Fruit fly (Drosophila melanogaster) whole organism, embryonic: ENCODE data around the gene Jhbp3.
A peak's percentile ranks its signal among the peaks of the same experiment; 100 is the strongest.

Experiments used
- Aef1 ChIP-seq: fragments of 200-800 bp; sonication (Bioruptor generic); IDR thresholded peaks from 3 replicates; pipeline ENCODE4 v1.3.6; 2022; ENCODE audit warnings: missing biosample characterization, missing genetic modification characterization
- Atf-2 ChIP-seq: fragments of 200-800 bp; sonication (Bioruptor generic); optimal IDR thresholded peaks from 2 replicates; lab custom pipeline; 2016; ENCODE audit warnings: missing biosample characterization, missing genetic modification characterization
- BEAF-32 ChIP-seq: fragments of 200-800 bp; sonication (Bioruptor generic); optimal IDR thresholded peaks from 3 replicates; lab custom pipeline; 2017; ENCODE audit warnings: missing biosample characterization, missing genetic modification characterization, mild to moderate bottlenecking, moderate library complexity, missing genetic modification reagents
- Bdp1 ChIP-seq: fragments of 200-800 bp; sonication (Bioruptor generic); optimal IDR thresholded peaks from 3 replicates; lab custom pipeline; 2016; ENCODE audit warnings: missing biosample characterization, missing genetic modification characterization
- BtbVII ChIP-seq: fragments of 200-800 bp; sonication (Bioruptor generic); optimal IDR thresholded peaks from 3 replicates; lab custom pipeline; 2017; ENCODE audit warnings: missing biosample characterization, mild to moderate bottlenecking, missing genetic modification characterization
- CG10147 ChIP-seq: fragments of 200-800 bp; sonication (Bioruptor generic); optimal IDR thresholded peaks from 2 replicates; lab custom pipeline; 2019; ENCODE audit warnings: missing biosample characterization, mild to moderate bottlenecking, missing genetic modification characterization, moderate library complexity
- CG10543 ChIP-seq: fragments of 200-800 bp; sonication (Bioruptor generic); optimal IDR thresholded peaks from 3 replicates; lab custom pipeline; 2017; ENCODE audit warnings: missing biosample characterization, mild to moderate bottlenecking, missing genetic modification characterization, moderate library complexity
- CG11085 ChIP-seq: fragments of 200-800 bp; sonication (Bioruptor generic); IDR thresholded peaks from 2 replicates; pipeline ENCODE4 v1.3.6; 2022; ENCODE audit warnings: missing biosample characterization, missing genetic modification characterization
- CG13287 ChIP-seq: fragments of 200-800 bp; sonication (Bioruptor generic); IDR thresholded peaks from 2 replicates; pipeline ENCODE4 v1.3.6; 2022; ENCODE audit warnings: missing biosample characterization, missing genetic modification characterization; ENCODE audit not compliant: partially characterized antibody
- CG16813 ChIP-seq: fragments of 200-800 bp; sonication (Bioruptor generic); IDR thresholded peaks from 3 replicates; pipeline ENCODE4 v1.3.6; 2022; ENCODE audit warnings: missing biosample characterization, missing genetic modification characterization; ENCODE audit not compliant: partially characterized antibody
- CG2889 ChIP-seq: fragments of 200-800 bp; sonication (Bioruptor generic); IDR thresholded peaks from 3 replicates; pipeline ENCODE4 v1.3.6; 2022; ENCODE audit warnings: missing biosample characterization, missing genetic modification characterization
- CG3281 ChIP-seq: fragments of 200-800 bp; sonication (Bioruptor generic); optimal IDR thresholded peaks from 3 replicates; lab custom pipeline; 2017; ENCODE audit warnings: missing biosample characterization, mild to moderate bottlenecking, missing genetic modification characterization
- CG3995 ChIP-seq: fragments of 200-800 bp; sonication (Bioruptor generic); optimal IDR thresholded peaks from 3 replicates; lab custom pipeline; 2016; ENCODE audit warnings: missing biosample characterization, missing genetic modification characterization
- CG6175 ChIP-seq: fragments of 200-800 bp; sonication (Bioruptor generic); IDR thresholded peaks from 3 replicates; pipeline ENCODE4 v1.3.6; 2022; ENCODE audit warnings: missing biosample characterization, missing genetic modification characterization
- CG6765 ChIP-seq: fragments of 200-800 bp; sonication (Bioruptor generic); optimal IDR thresholded peaks from 3 replicates; lab custom pipeline; 2017; ENCODE audit warnings: missing biosample characterization, mild to moderate bottlenecking, missing genetic modification characterization
- CG7372 ChIP-seq: fragments of 200-800 bp; sonication (Bioruptor generic); IDR thresholded peaks from 2 replicates; pipeline ENCODE4 v1.3.6; 2022; ENCODE audit warnings: missing biosample characterization, missing genetic modification characterization
- CG7786 ChIP-seq: fragments of 200-800 bp; sonication (Bioruptor generic); optimal IDR thresholded peaks from 2 replicates; lab custom pipeline; 2016; ENCODE audit warnings: missing biosample characterization, missing genetic modification characterization
- CG7963 ChIP-seq: fragments of 200-800 bp; sonication (Bioruptor generic); IDR thresholded peaks from 3 replicates; pipeline ENCODE4 v1.3.6; 2022; ENCODE audit warnings: missing biosample characterization, missing genetic modification characterization; ENCODE audit not compliant: partially characterized antibody
- Chrac-16 ChIP-seq: fragments of 200-800 bp; sonication (Bioruptor generic); optimal IDR thresholded peaks from 3 replicates; lab custom pipeline; 2016; ENCODE audit warnings: missing biosample characterization, missing genetic modification characterization
- CkIIα-i1 ChIP-seq: fragments of 200-800 bp; sonication (Bioruptor generic); IDR thresholded peaks from 2 replicates; pipeline ENCODE4 v1.3.6; 2022; ENCODE audit warnings: missing biosample characterization, missing genetic modification characterization
- CoRest ChIP-seq: fragments of 200-800 bp; sonication (Bioruptor generic); optimal IDR thresholded peaks from 3 replicates; lab custom pipeline; 2018; ENCODE audit warnings: missing biosample characterization, mild to moderate bottlenecking, missing genetic modification characterization, moderate library complexity
- Deaf1 ChIP-seq: fragments of 200-800 bp; optimal IDR thresholded peaks from 3 replicates; lab custom pipeline; 2019; ENCODE audit warnings: missing biosample characterization, mild to moderate bottlenecking, missing genetic modification characterization, moderate library complexity
- Dip3 ChIP-seq: fragments of 200-800 bp; sonication (Bioruptor generic); optimal IDR thresholded peaks from 3 replicates; lab custom pipeline; 2016; ENCODE audit warnings: missing biosample characterization, missing genetic modification characterization
- Hmx ChIP-seq: fragments of 200-800 bp; sonication (Bioruptor generic); optimal IDR thresholded peaks from 2 replicates; lab custom pipeline; 2016; ENCODE audit warnings: missing biosample characterization, missing genetic modification characterization
- Optix ChIP-seq: fragments of 200-800 bp; sonication (Bioruptor generic); IDR thresholded peaks from 3 replicates; pipeline ENCODE4 v1.3.6; 2022; ENCODE audit warnings: missing biosample characterization, missing genetic modification characterization
- Pdp1 ChIP-seq, 2 experiments: fragments of 200-800 bp; sonication (Bioruptor generic); optimal IDR thresholded peaks; 3 replicates each; lab custom pipeline; 2016; ENCODE audit warnings: missing biosample characterization in 2 of 2, missing genetic modification characterization in 2 of 2, mild to moderate bottlenecking in 1 of 2, moderate library complexity in 1 of 2
- Sry-δ ChIP-seq: fragments of 200-800 bp; sonication (Bioruptor generic); optimal IDR thresholded peaks from 2 replicates; lab custom pipeline; 2016; ENCODE audit warnings: missing biosample characterization, missing genetic modification characterization
- Vsx1 ChIP-seq: fragments of 200-800 bp; sonication (Bioruptor generic); optimal IDR thresholded peaks from 2 replicates; lab custom pipeline; 2017; ENCODE audit warnings: missing biosample characterization, mild to moderate bottlenecking, missing genetic modification characterization, missing genetic modification reagents
- al ChIP-seq: fragments of 200-800 bp; sonication (Bioruptor generic); IDR thresholded peaks from 2 replicates; pipeline ENCODE4 v1.3.6; 2022; ENCODE audit warnings: missing biosample characterization, missing genetic modification characterization
- bbx ChIP-seq: fragments of 200-800 bp; sonication (Bioruptor generic); IDR thresholded peaks from 2 replicates; pipeline ENCODE4 v1.3.6; 2022; ENCODE audit warnings: missing biosample characterization, missing genetic modification characterization; ENCODE audit not compliant: partially characterized antibody
- bigmax ChIP-seq: fragments of 200-800 bp; sonication (Bioruptor generic); optimal IDR thresholded peaks from 2 replicates; lab custom pipeline; 2018; ENCODE audit warnings: missing biosample characterization, mild to moderate bottlenecking, missing genetic modification characterization
- chn ChIP-seq: fragments of 200-800 bp; sonication (Bioruptor generic); optimal IDR thresholded peaks from 2 replicates; lab custom pipeline; 2016; ENCODE audit warnings: missing biosample characterization, missing genetic modification characterization
- gem ChIP-seq: fragments of 200-800 bp; sonication (Bioruptor generic); optimal IDR thresholded peaks from 2 replicates; lab custom pipeline; 2019; ENCODE audit warnings: missing biosample characterization, mild to moderate bottlenecking, missing genetic modification characterization, moderate library complexity
- hkb ChIP-seq, 2 experiments: fragments of 200-800 bp in 1 of 2; fragments of >200 bp in 1 of 2; sonication (Bioruptor generic) in 1 of 2; IDR thresholded peaks in 1 of 2; optimal IDR thresholded peaks in 1 of 2; 2 replicates each; pipeline versions ENCODE4 v1.3.6 to Lab custom; 2017 to 2022; ENCODE audit warnings: missing biosample characterization in 1 of 2, missing genetic modification characterization in 1 of 2
- kni ChIP-seq: fragments of 200-800 bp; sonication (Bioruptor generic); optimal IDR thresholded peaks from 3 replicates; lab custom pipeline; 2017; ENCODE audit warnings: mild to moderate bottlenecking, missing biosample characterization, missing genetic modification reagents, missing genetic modification characterization
- knrl ChIP-seq: fragments of 200-800 bp; sonication (Bioruptor generic); IDR thresholded peaks from 3 replicates; pipeline ENCODE4 v1.3.6; 2022; ENCODE audit warnings: missing biosample characterization, missing genetic modification characterization; ENCODE audit not compliant: partially characterized antibody
- nmo ChIP-seq: fragments of 200-800 bp; sonication (Bioruptor generic); optimal IDR thresholded peaks from 2 replicates; lab custom pipeline; 2018; ENCODE audit warnings: missing biosample characterization, mild to moderate bottlenecking, missing genetic modification characterization, moderate library complexity
- pan ChIP-seq, 4 experiments: fragments of >200 bp in 3 of 4; fragments of 200-800 bp in 1 of 4; sonication (Bioruptor generic) in 1 of 4; optimal IDR thresholded peaks in 3 of 4; IDR thresholded peaks in 1 of 4; 2 replicates each; pipeline versions ENCODE4 v1.3.6 to Lab custom; 2017 to 2022; ENCODE audit warnings: missing biosample characterization in 2 of 4, missing genetic modification characterization in 2 of 4, mixed read lengths in 1 of 4
- pros ChIP-seq: fragments of 200-800 bp; sonication (Bioruptor generic); optimal IDR thresholded peaks from 3 replicates; lab custom pipeline; 2019; ENCODE audit warnings: missing biosample characterization, mild to moderate bottlenecking, missing genetic modification characterization, moderate library complexity
- run ChIP-seq: fragments of 200-800 bp; sonication (Bioruptor generic); optimal IDR thresholded peaks from 3 replicates; lab custom pipeline; 2018; ENCODE audit warnings: missing biosample characterization, mild to moderate bottlenecking, missing genetic modification characterization
- stwl ChIP-seq: fragments of 200-800 bp; sonication (Bioruptor generic); optimal IDR thresholded peaks from 3 replicates; lab custom pipeline; 2018; ENCODE audit warnings: missing biosample characterization, mild to moderate bottlenecking, missing genetic modification characterization, moderate library complexity
- tin ChIP-seq: fragments of 200-800 bp; sonication (Bioruptor generic); optimal IDR thresholded peaks from 3 replicates; lab custom pipeline; 2016; ENCODE audit warnings: missing biosample characterization, missing genetic modification characterization
- wdn ChIP-seq: fragments of 200-800 bp; sonication (Bioruptor generic); IDR thresholded peaks from 2 replicates; pipeline ENCODE4 v1.3.6; 2022; ENCODE audit warnings: missing biosample characterization, missing genetic modification characterization
- wor ChIP-seq: fragments of 200-800 bp; sonication (Bioruptor generic); IDR thresholded peaks from 2 replicates; pipeline ENCODE4 v1.3.6; 2022; ENCODE audit warnings: missing biosample characterization, missing genetic modification characterization
- z ChIP-seq: fragments of 200-800 bp; sonication (Bioruptor generic); IDR thresholded peaks from 3 replicates; pipeline ENCODE4 v1.3.6; 2022; ENCODE audit warnings: missing biosample characterization, missing genetic modification characterization
- zen ChIP-seq: fragments of 200-800 bp; sonication (Bioruptor generic); optimal IDR thresholded peaks from 3 replicates; lab custom pipeline; 2018; ENCODE audit warnings: missing biosample characterization, mild to moderate bottlenecking, missing genetic modification characterization, moderate library complexity
- zf30C ChIP-seq: fragments of 200-800 bp; sonication (Bioruptor generic); optimal IDR thresholded peaks from 3 replicates; lab custom pipeline; 2018; ENCODE audit warnings: missing biosample characterization, mild to moderate bottlenecking, missing genetic modification characterization

The Jhbp3 gene

DNA sequence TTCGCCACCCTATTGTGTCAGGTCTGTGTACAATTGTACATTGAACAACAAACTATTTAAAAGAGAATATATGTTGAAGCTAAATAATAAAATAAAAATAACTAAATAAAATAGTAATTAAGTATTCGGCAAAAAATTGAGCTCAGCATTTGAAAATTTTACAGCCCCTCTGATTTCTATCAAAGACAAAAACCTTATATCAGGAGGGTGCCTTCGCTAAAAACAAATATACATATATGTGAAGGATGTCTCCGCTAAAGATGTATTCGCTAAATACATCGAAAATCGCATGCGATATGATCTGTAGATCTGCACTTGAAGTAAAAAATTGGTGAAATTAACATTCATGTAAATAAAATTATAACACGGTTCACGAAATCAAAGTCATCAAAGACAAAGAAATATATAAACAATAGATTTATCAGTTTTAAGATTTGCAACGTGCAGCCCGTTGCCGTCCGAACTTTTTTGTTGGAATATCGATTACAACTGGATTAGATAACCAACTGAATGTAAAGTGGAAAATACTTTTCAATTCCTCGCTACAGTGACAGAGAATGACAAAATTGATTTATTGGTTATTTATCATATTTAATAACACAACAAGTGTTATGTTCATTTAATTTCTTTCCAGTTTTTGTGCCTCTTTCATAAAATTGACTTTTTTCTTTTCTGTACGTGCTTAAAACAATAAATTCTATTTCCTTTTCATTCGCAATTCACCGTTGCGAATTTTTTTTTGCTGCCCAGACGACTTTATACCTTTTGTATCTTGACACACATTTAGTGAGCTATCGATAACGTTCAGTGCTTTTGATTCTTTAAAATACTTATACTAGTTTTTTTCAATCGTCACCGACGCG, 49.1 kb downstream of the Jhbp3 start, which contains the start of gene Gnf1 (continued):
- TF ChIP-seq CG10543 (GFP tag; lab: Kevin White, UChicago) (no peak), CG7963 (GFP tag; lab: Robert Waterston, UW) (0 out of 3 replicates have a peak, but pooled peaks have one; percentile 26), Dip3 (GFP tag; lab: Kevin White, UChicago) (no peak), bigmax (GFP tag; lab: Kevin White, UChicago) (no peak), Bdp1 (GFP tag; lab: Kevin White, UChicago) (no peak), chn (no peak), wdn (no peak), z (GFP tag; lab: Robert Waterston, UW) (no peak), Atf-2 (GFP tag; lab: Kevin White, UChicago) (no peak), wor (no peak), stwl (peak; percentile 77), CkIIα-i1 (GFP tag; lab: Robert Waterston, UW) (no peak), Chrac-16 (GFP tag; lab: Kevin White, UChicago) (no peak), al (GFP tag; lab: Robert Waterston, UW) (no peak), Sry-δ (peak; percentile 59), CG7372 (GFP tag; lab: Robert Waterston, UW) (no peak), CG7786 (GFP tag; lab: Kevin White, UChicago) (no peak), CG2889 (GFP tag; lab: Robert Waterston, UW) (no peak), CG10147 (no peak), CG6765 (GFP tag; lab: Kevin White, UChicago) (no peak), run (tag; lab: Kevin White, UChicago) (no peak), CG3281 (no peak), tin (GFP tag; lab: Kevin White, UChicago) (no peak), nmo (GFP tag; lab: Kevin White, UChicago) (peak; percentile 25), Hmx (GFP tag; lab: Kevin White, UChicago) (peak; percentile 6), hkb (optimal IDR thresholded peaks at IDR 0.05; lab: Kevin White, UChicago) (no peak), hkb (GFP tag; IDR thresholded peaks at IDR 0.05; lab: Robert Waterston, UW) (no peak), CG6175 (GFP tag; lab: Robert Waterston, UW) (no peak), Aef1 (no peak), CG16813 (GFP tag; lab: Robert Waterston, UW) (peak; percentile 52; the same call in 2 of the 3 replicates), Deaf1 (no peak), CG13287 (GFP tag; lab: Robert Waterston, UW) (peak; percentile 59), pan (optimal IDR thresholded peaks at IDR 0.05; lab: Kevin White, UChicago) (no peak), pan (GFP tag; optimal IDR thresholded peaks at IDR 0.05 in 1 of 2, IDR thresholded peaks at IDR 0.05 in 1 of 2) (no peak), zf30C (GFP tag; lab: Kevin White, UChicago) (no peak), knrl (GFP tag; lab: Robert Waterston, UW) (peak; percentile 48), Pdp1 (GFP tag; optimal IDR thresholded peaks at IDR 0.05; lab: Kevin White, UChicago) (peak in 1 of 2 experiments; percentile 72), CG3995 (peak; percentile 83), Vsx1 (no peak), CoRest (tag; lab: Kevin White, UChicago) (peak; percentile 39), bbx (peak; percentile 57; the same call in 1 of the 2 replicates), zen (tag; lab: Kevin White, UChicago) (peak; percentile 29), gem (peak; percentile 2), CG11085 (GFP tag; lab: Robert Waterston, UW) (no peak), kni (no peak), BEAF-32 (GFP tag; lab: Kevin White, UChicago) (peak; percentile 75), Optix (no peak), BtbVII (GFP tag; lab: Kevin White, UChicago) (no peak), pros (GFP tag; lab: Kevin White, UChicago) (peak; percentile 22)
